Worm (Caenorhabditis elegans): Measurements from ENCODE around the gene ZK662.2.

DNA sequence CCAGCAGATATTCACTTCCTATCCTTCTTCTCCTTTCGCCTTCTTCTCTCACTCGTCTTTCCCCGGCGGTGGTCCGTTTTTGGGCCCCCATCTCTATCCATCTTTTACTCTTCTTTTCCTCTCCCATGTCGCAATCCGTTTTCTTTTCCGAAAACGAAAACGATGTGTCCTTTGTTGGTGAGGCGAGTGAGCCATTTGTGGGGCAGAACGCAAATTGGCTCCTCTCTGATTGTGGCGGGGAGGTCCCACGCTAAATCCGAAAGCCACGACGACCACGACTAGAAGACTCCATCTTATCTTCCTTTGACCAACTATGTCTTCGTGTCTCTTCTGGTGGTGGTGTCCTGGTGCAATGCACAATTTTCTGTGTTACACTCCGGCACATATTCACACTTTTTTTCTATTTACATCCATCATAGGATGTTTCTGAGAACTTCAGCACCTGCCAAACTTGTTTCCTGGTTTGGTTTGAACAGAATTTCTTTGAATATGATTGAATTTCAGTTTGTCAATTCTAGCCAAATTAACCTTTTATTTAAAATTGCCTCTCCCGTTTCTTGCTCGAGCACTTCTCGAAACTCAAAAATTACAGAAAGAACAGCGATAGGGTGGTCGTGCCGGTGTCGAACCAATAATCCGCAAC lies 30.2 kb upstream of the ZK662.2 start, which contains the start of gene pcdr-1:
- TF ChIP-seq W03F9.2 (tag; optimal IDR thresholded peaks at IDR 0.05) (no peak), him-1 (tag; optimal IDR thresholded peaks at IDR 0.05) (no peak), dao-5 (tag; optimal IDR thresholded peaks at IDR 0.05) (no peak)

Data from whole organism, L4/young adult.